Worm (Caenorhabditis elegans): Measurements from ENCODE around the gene srh-122.

DNA sequence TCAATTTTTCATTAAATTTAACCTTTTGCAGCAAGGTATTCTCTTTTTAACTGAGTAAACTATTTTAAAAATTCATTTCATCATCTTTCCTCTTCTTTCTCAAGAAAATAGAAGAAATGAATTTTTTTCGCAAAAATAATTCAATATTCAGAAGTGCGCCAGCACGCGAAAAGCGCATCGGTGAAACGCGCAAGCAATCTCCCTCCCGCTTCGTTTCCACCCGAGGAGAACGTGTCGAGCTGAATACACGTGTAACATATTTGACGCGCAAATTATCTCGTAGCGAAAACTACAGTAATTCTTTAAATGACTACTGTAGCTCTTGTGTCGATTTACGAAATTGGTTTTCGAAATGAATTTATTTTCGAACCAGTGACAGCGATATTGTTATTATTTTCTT is 14.3 kb upstream of the srh-122 start:
- no peak for TF ChIP-seq unc-130 (GFP tag; optimal IDR thresholded peaks at IDR 0.05)
- no peak for TF ChIP-seq pha-4 (tag; optimal IDR thresholded peaks at IDR 0.05)
- no peak for TF ChIP-seq ztf-6 (GFP tag; IDR thresholded peaks at IDR 0.05)
- TF ChIP-seq lir-1 (GFP tag; conservative IDR thresholded peaks at IDR 0.05) = no peak
- no peak for TF ChIP-seq F10E7.11 (tag; optimal IDR thresholded peaks at IDR 0.05)
- no peak for TF ChIP-seq F49E8.2 (tag; optimal IDR thresholded peaks at IDR 0.05; ENCODE audit: insufficient read depth)
- TF ChIP-seq sea-2 (GFP tag; IDR thresholded peaks at IDR 0.05) = no peak
- TF ChIP-seq gei-17 (GFP tag; optimal IDR thresholded peaks at IDR 0.05) = no peak

Data from whole organism, young adult.